Fruit fly (Drosophila melanogaster): ENCODE measurements around the gene Phf5a.

The Phf5a gene

dm6 chr2L:6471978-6472776 lies 18.5 kb downstream of the Phf5a start (continued):
- TF ChIP-seq Med (GFP tag) (peak; percentile 68), ro (GFP tag; IDR thresholded peaks at IDR 0.05) (no peak), z (GFP tag; IDR thresholded peaks at IDR 0.05) (no peak), Oaz (GFP tag; IDR thresholded peaks at IDR 0.05) (no peak), dmrt99B (tag; optimal IDR thresholded peaks at IDR 0.05) (peak; percentile 55), abd-A (tag; optimal IDR thresholded peaks at IDR 0.05) (peak; percentile 27), CG14014 (GFP tag; IDR thresholded peaks at IDR 0.05) (peak; percentile 22; the same call in 1 of the 2 replicates), Awh (GFP tag; IDR thresholded peaks at IDR 0.05) (no peak), lov (optimal IDR thresholded peaks at IDR 0.05) (no peak), lov (GFP tag; IDR thresholded peaks at IDR 0.05) (0 out of 3 replicates have a peak, but pooled peaks have one; percentile 24), CG1529 (GFP tag; optimal IDR thresholded peaks at IDR 0.05) (no peak), Ptx1 (GFP tag; IDR thresholded peaks at IDR 0.05) (no peak), CG6654 (GFP tag; optimal IDR thresholded peaks at IDR 0.05) (no peak), cg (GFP tag; optimal IDR thresholded peaks at IDR 0.05) (peak; percentile 20), CG10462 (GFP tag; optimal IDR thresholded peaks at IDR 0.05) (no peak), CG7556 (GFP tag; optimal IDR thresholded peaks at IDR 0.05) (peak; percentile 8), CG11695 (GFP tag; IDR thresholded peaks at IDR 0.05) (0 out of 3 replicates have a peak, but pooled peaks have one; percentile 8), CG13424 (tag; optimal IDR thresholded peaks at IDR 0.05) (peak; percentile 47), CG12769 (tag; optimal IDR thresholded peaks at IDR 0.05) (peak; percentile 81), Bteb2 (GFP tag; optimal IDR thresholded peaks at IDR 0.05) (no peak), CG17612 (GFP tag; IDR thresholded peaks at IDR 0.05) (no peak), CG12744 (GFP tag; optimal IDR thresholded peaks at IDR 0.05) (no peak), PHDP (tag; optimal IDR thresholded peaks at IDR 0.05) (peak; percentile 18), Neu2 (GFP tag; optimal IDR thresholded peaks at IDR 0.05; ENCODE audit: borderline replicate concordance) (no peak), CG10274 (GFP tag; optimal IDR thresholded peaks at IDR 0.05) (peak; percentile 14), cwo (GFP tag; optimal IDR thresholded peaks at IDR 0.05) (peak; percentile 4), CG6254 (GFP tag; optimal IDR thresholded peaks at IDR 0.05) (no peak), Oli (tag; optimal IDR thresholded peaks at IDR 0.05) (peak; percentile 27), dm (GFP tag; optimal IDR thresholded peaks at IDR 0.05) (no peak), ham (GFP tag; IDR thresholded peaks at IDR 0.05) (no peak), ems (GFP tag; optimal IDR thresholded peaks at IDR 0.05) (no peak), CG13287 (GFP tag; IDR thresholded peaks at IDR 0.05; ENCODE audit: partially characterized antibody) (peak; percentile 38; the same call in 1 of the 2 replicates), CG8944 (GFP tag; optimal IDR thresholded peaks at IDR 0.05) (no peak), nau (GFP tag; optimal IDR thresholded peaks at IDR 0.05) (peak; percentile 20), en (GFP tag; optimal IDR thresholded peaks at IDR 0.05) (no peak), CG2678 (tag; optimal IDR thresholded peaks at IDR 0.05) (peak; percentile 60), CG8388 (GFP tag; optimal IDR thresholded peaks at IDR 0.05) (no peak), Atf-2 (GFP tag; optimal IDR thresholded peaks at IDR 0.05) (no peak), CG18764 (GFP tag; optimal IDR thresholded peaks at IDR 0.05) (no peak), vfl (GFP tag; optimal IDR thresholded peaks at IDR 0.05) (no peak), D19A (tag; optimal IDR thresholded peaks at IDR 0.05) (peak; percentile 31), CG6175 (GFP tag; IDR thresholded peaks at IDR 0.05) (0 out of 3 replicates have a peak, but pooled peaks have one; percentile 21), CG2199 (GFP tag; IDR thresholded peaks at IDR 0.05) (peak; percentile 75; the same call in 1 of the 3 replicates), CG31224 (GFP tag; IDR thresholded peaks at IDR 0.05) (peak; percentile 80), tio (GFP tag; optimal IDR thresholded peaks at IDR 0.05) (peak; percentile 18), schlank (tag; optimal IDR thresholded peaks at IDR 0.05) (no peak), CG8290 (GFP tag; optimal IDR thresholded peaks at IDR 0.05) (no peak), CG8290 (tag; optimal IDR thresholded peaks at IDR 0.05) (no peak), pita (GFP tag; optimal IDR thresholded peaks at IDR 0.05) (no peak), chif (GFP tag; optimal IDR thresholded peaks at IDR 0.05) (no peak)
